Fruit fly (Drosophila melanogaster): ENCODE measurements around the gene CTCF.

The CTCF gene

DNA sequence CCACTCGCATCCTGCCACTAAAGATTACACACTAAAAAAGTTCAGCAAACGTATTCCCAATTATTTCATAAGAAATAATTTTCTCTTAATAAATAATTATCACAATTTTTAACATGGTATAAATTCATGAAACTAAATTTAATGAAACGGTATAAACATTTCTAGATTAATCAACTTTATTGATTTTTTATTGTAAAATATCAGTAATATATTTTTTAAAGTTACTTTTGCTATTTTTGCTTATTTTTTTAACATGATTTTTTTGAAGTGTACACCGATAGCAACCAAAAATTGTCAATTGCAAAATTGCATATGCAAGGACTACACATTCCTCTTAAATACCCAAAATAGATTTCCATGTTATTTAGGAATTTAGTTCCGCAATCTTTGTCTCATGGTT lies 42.4 kb downstream of the CTCF start:
- no peak for TF ChIP-seq ovo (GFP tag; optimal IDR thresholded peaks at IDR 0.05)
- TF ChIP-seq Clk (GFP tag; optimal IDR thresholded peaks at IDR 0.05), result no peak

- TF ChIP-seq Crg-1 (GFP tag; optimal IDR thresholded peaks at IDR 0.05), result no peak
- no peak for TF ChIP-seq Hr96 (GFP tag; optimal IDR thresholded peaks at IDR 0.05)
- TF ChIP-seq CG12768 (GFP tag; optimal IDR thresholded peaks at IDR 0.05), result no peak
- no peak for TF ChIP-seq CG7101 (tag; optimal IDR thresholded peaks at IDR 0.05)
- no peak for TF ChIP-seq Mnt (GFP tag; optimal IDR thresholded peaks at IDR 0.05)
- TF ChIP-seq cnc (optimal IDR thresholded peaks at IDR 0.05), result no peak
- TF ChIP-seq CG7045 (GFP tag; optimal IDR thresholded peaks at IDR 0.05), result no peak
- TF ChIP-seq tj (GFP tag; optimal IDR thresholded peaks at IDR 0.05), result no peak
- no peak for TF ChIP-seq cic (GFP tag; optimal IDR thresholded peaks at IDR 0.05)
- no peak for TF ChIP-seq CG33017 (tag; optimal IDR thresholded peaks at IDR 0.05)
- TF ChIP-seq CG1620 (GFP tag; optimal IDR thresholded peaks at IDR 0.05), result no peak
- TF ChIP-seq Clk (GFP tag; optimal IDR thresholded peaks at IDR 0.05), result no peak
- TF ChIP-seq kay (GFP tag; ENCODE audit: borderline replicate concordance), result no peak
- no peak for TF ChIP-seq bab1 (GFP tag; optimal IDR thresholded peaks at IDR 0.05)
These were observed 42.9 kb downstream of the CTCF start for dm6 chr3L:7313559-7314132.

DNA sequence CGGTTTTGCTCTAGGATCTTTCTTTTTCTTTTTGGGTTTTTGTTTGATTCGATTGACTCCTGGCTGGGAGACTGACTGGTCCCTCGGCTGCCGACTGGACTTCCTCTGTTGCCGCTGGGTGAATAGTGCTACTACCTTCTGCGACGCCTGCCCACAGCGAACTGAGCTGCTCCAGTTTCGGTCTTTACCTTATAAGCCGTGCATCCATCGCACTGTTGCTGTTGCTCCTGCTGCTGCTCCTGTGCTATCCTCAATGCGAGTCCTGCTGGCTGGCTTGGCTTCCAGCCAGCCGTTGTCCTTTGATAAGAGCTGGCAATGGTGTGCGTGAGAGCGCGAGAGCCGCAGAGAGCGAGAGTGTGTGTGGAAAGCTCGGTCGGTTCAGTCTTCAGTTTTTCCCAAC lies 43.8 kb downstream of the CTCF start, which contains the start of gene unc-13-4A:
unc-13-4A (minus strand) TSS at position 143 of the 400 bp plus-strand sequence.
- no peak for TF ChIP-seq tj (GFP tag; optimal IDR thresholded peaks at IDR 0.05)
- TF ChIP-seq cic (GFP tag; optimal IDR thresholded peaks at IDR 0.05), result no peak
- TF ChIP-seq pad (GFP tag; optimal IDR thresholded peaks at IDR 0.05), result no peak
- no peak for TF ChIP-seq Crg-1 (GFP tag; optimal IDR thresholded peaks at IDR 0.05)
- no peak for TF ChIP-seq Clk (GFP tag; optimal IDR thresholded peaks at IDR 0.05)
- no peak for TF ChIP-seq ovo (GFP tag; optimal IDR thresholded peaks at IDR 0.05)
- no peak for TF ChIP-seq CG11617 (GFP tag; optimal IDR thresholded peaks at IDR 0.05)
- no peak for TF ChIP-seq CG14711 (tag; optimal IDR thresholded peaks at IDR 0.05)
- TF ChIP-seq Hr96 (GFP tag; optimal IDR thresholded peaks at IDR 0.05), result no peak
- TF ChIP-seq CG5204 (GFP tag; optimal IDR thresholded peaks at IDR 0.05), result no peak
- no peak for TF ChIP-seq bab1 (GFP tag; optimal IDR thresholded peaks at IDR 0.05)
